Worm (Caenorhabditis elegans): ENCODE data around the gene F54D5.2.

DNA sequence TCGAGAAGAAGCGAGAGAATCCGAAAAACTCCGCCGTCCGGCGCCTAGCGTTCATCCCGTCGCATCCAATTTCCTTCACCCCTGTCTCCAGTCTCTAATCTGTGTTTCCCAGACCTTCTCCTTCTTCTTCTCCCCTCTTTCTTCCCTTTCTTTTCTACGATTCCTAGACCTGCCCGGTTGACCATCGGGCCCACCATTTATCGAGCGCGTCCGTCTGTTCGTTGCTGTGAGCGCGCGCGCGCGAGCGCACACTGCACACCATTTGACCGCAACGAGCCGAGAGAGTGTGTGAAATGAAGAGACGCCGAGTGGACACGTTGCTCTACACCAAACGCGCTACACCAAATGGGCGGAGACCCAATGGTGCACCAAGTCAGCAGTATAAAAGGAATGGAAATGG is 35.9 kb upstream of the F54D5.2 start:
- TF ChIP-seq ama-1 (optimal IDR thresholded peaks at IDR 0.05) (no peak), tbx-11 (GFP tag; IDR thresholded peaks at IDR 0.05) (no peak), tra-4 (tag; optimal IDR thresholded peaks at IDR 0.05) (no peak), hmg-4 (GFP tag; optimal IDR thresholded peaks at IDR 0.05) (peak; percentile 43), tbx-37 (GFP tag; conservative IDR thresholded peaks at IDR 0.05) (no peak)

Data from whole organism, early embryonic.